Worm (Caenorhabditis elegans) whole organism, mixed stage, embryonic: ENCODE data around the gene mpdu-1.

ENCODE experiments used
- mab-5 ChIP-seq: fragments of 150-350 bp; optimal IDR thresholded peaks from 2 replicates; lab custom pipeline; 2014; ENCODE audit warnings: missing biosample characterization, missing genetic modification characterization
- mls-2 ChIP-seq: sonication (generic microtip); optimal IDR thresholded peaks from 2 replicates; lab custom pipeline; 2016; ENCODE audit warnings: mild to moderate bottlenecking, missing genetic modification characterization, moderate library complexity, missing compliant biosample characterization
- nhr-12 ChIP-seq: fragments of 150-350 bp; optimal IDR thresholded peaks from 2 replicates; lab custom pipeline; 2014; ENCODE audit warnings: missing biosample characterization, missing genetic modification characterization
- nhr-2 ChIP-seq: fragments of 150-350 bp; optimal IDR thresholded peaks from 2 replicates; lab custom pipeline; 2014; ENCODE audit warnings: missing biosample characterization, missing genetic modification characterization
- unc-39 ChIP-seq: fragments of 150-350 bp; optimal IDR thresholded peaks from 2 replicates; lab custom pipeline; 2014; ENCODE audit warnings: missing biosample characterization, missing genetic modification characterization

- TF ChIP-seq mls-2 (tag; lab: Kevin White, UChicago) (no peak), nhr-2 (tag; lab: Kevin White, UChicago) (no peak), mab-5 (no peak), unc-39 (tag; lab: Kevin White, UChicago) (no peak), nhr-12 (tag; lab: Kevin White, UChicago) (no peak)
Observed at ce11 chrV:8357756-8358155, 1.2 kb downstream of the mpdu-1 start.
